Worm (Caenorhabditis elegans): ENCODE measurements around the gene B0416.2.

DNA sequence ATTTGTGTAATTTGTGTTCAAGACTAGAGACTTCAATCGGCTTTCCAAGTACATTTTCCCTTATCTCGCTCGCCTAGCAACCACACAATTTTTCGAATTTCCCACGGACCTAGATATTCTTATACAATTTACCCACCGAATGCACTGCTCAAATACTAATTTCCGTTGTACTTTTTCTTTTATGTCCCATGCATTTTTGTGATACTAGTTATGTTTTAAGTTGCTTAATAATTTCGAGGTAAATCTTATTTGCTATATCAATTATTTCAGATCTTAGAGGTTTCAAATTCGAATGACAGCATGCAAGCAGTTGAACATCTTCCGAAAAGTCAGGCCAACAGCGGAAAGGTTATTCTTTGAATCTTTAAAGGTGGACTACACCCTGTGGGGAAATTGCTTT lies 39.4 kb upstream of the B0416.2 start, which contains the start of gene F18G5.1:
- no peak for TF ChIP-seq ref-1 (GFP tag; conservative IDR thresholded peaks at IDR 0.05)
- TF ChIP-seq flt-1 (GFP tag; IDR thresholded peaks at IDR 0.05), result no peak
- TF ChIP-seq cog-1 (tag; optimal IDR thresholded peaks at IDR 0.05), result no peak
- no peak for TF ChIP-seq ztf-23 (GFP tag; IDR thresholded peaks at IDR 0.05)
- no peak for TF ChIP-seq klf-2 (GFP tag; conservative IDR thresholded peaks at IDR 0.05)
- no peak for TF ChIP-seq T22C8.4 (GFP tag; IDR thresholded peaks at IDR 0.05)

All from whole organism, midembryonic.